Worm (Caenorhabditis elegans) whole organism, L1 larva: ENCODE results near the gene C09H10.9.

Experiments
- C04F5.9 ChIP-seq: sonication (generic microtip); optimal IDR thresholded peaks from 2 replicates; lab custom pipeline; 2016; ENCODE audit warnings: missing genetic modification characterization, missing compliant biosample characterization
- C34B4.2 ChIP-seq: sonication (generic microtip); optimal IDR thresholded peaks from 2 replicates; lab custom pipeline; 2017; ENCODE audit warnings: mild to moderate bottlenecking, missing genetic modification characterization, missing compliant biosample characterization
- aha-1 ChIP-seq: fragments of 150-350 bp; optimal IDR thresholded peaks from 2 replicates; lab custom pipeline; 2014; ENCODE audit warnings: missing biosample characterization, missing genetic modification characterization
- blmp-1 ChIP-seq: fragments of 150-350 bp; optimal IDR thresholded peaks from 2 replicates; lab custom pipeline; 2014; ENCODE audit warnings: missing biosample characterization, missing genetic modification characterization
- ceh-63 ChIP-seq: fragments of 200-800 bp; sonication (Bioruptor generic); optimal IDR thresholded peaks from 2 replicates; lab custom pipeline; 2018; ENCODE audit warnings: mild to moderate bottlenecking, missing genetic modification characterization, missing compliant biosample characterization
- ceh-82 ChIP-seq, 3 experiments: fragments of 150-350 bp in 1 of 3; sonication (generic microtip) in 2 of 3; optimal IDR thresholded peaks; 2 replicates each; lab custom pipeline; 2014 to 2017; ENCODE audit warnings: missing biosample characterization in 3 of 3, missing genetic modification characterization in 3 of 3
- ceh-90 ChIP-seq: sonication (generic microtip); optimal IDR thresholded peaks from 2 replicates; lab custom pipeline; 2016; ENCODE audit warnings: missing genetic modification characterization, missing compliant biosample characterization
- ces-1 ChIP-seq: fragments of 150-350 bp; optimal IDR thresholded peaks from 2 replicates; lab custom pipeline; 2014; ENCODE audit warnings: missing biosample characterization, missing genetic modification reagents, missing genetic modification characterization
- dsc-1 ChIP-seq: sonication (generic microtip); optimal IDR thresholded peaks from 2 replicates; lab custom pipeline; 2016; ENCODE audit warnings: mild to moderate bottlenecking, missing genetic modification characterization, missing compliant biosample characterization
- efl-3 ChIP-seq: fragments of 200-800 bp; sonication (Bioruptor generic); optimal IDR thresholded peaks from 2 replicates; lab custom pipeline; 2018; ENCODE audit warnings: mild to moderate bottlenecking, missing genetic modification characterization, missing compliant biosample characterization
- elt-2 ChIP-seq: sonication (generic microtip); optimal IDR thresholded peaks from 2 replicates; lab custom pipeline; 2016; ENCODE audit warnings: missing genetic modification characterization, mild to moderate bottlenecking, inconsistent platforms, missing compliant biosample characterization, missing genetic modification reagents
- ets-5 ChIP-seq: fragments of 200-800 bp; sonication (Bioruptor generic); IDR thresholded peaks from 2 replicates; pipeline ENCODE4 v1.3.6; 2022; ENCODE audit warnings: missing genetic modification characterization, missing compliant biosample characterization
- fkh-10 ChIP-seq: sonication (generic microtip); optimal IDR thresholded peaks from 2 replicates; lab custom pipeline; 2017; ENCODE audit warnings: missing biosample characterization, missing genetic modification reagents, missing genetic modification characterization
- fos-1 ChIP-seq: fragments of 150-350 bp; optimal IDR thresholded peaks from 2 replicates; lab custom pipeline; 2014; ENCODE audit warnings: missing biosample characterization, missing genetic modification characterization
- grh-1 ChIP-seq: fragments of 200-800 bp; sonication (Bioruptor generic); IDR thresholded peaks from 2 replicates; pipeline ENCODE4 v1.3.6; 2022; ENCODE audit warnings: missing genetic modification reagents, missing genetic modification characterization, missing compliant biosample characterization
- hlh-17 ChIP-seq: fragments of 200-800 bp; sonication (Bioruptor generic); optimal IDR thresholded peaks from 2 replicates; lab custom pipeline; 2018; ENCODE audit warnings: missing genetic modification characterization, mild to moderate bottlenecking, missing compliant biosample characterization, moderate library complexity, borderline replicate concordance
- hlh-4 ChIP-seq: sonication (generic microtip); optimal IDR thresholded peaks from 2 replicates; lab custom pipeline; 2016; ENCODE audit warnings: mild to moderate bottlenecking, missing genetic modification characterization, missing compliant biosample characterization
- hpl-2 ChIP-seq: fragments of 150-350 bp; optimal IDR thresholded peaks from 2 replicates; lab custom pipeline; 2014; ENCODE audit warnings: missing biosample characterization, missing genetic modification reagents, missing genetic modification characterization
- isw-1 ChIP-seq: fragments of 200-800 bp; sonication (Bioruptor generic); IDR thresholded peaks from 2 replicates; pipeline ENCODE4 v1.3.6; 2022; ENCODE audit warnings: missing genetic modification characterization, missing compliant biosample characterization
- jun-1 ChIP-seq: fragments of 150-350 bp; optimal IDR thresholded peaks from 2 replicates; lab custom pipeline; 2014; ENCODE audit warnings: missing biosample characterization, missing genetic modification reagents, missing genetic modification characterization
- lin-14 ChIP-seq: fragments of 200-800 bp; sonication (Bioruptor generic); optimal IDR thresholded peaks from 2 replicates; lab custom pipeline; 2018; ENCODE audit warnings: mild to moderate bottlenecking, missing genetic modification characterization, moderate library complexity, missing compliant biosample characterization
- lin-15B ChIP-seq: fragments of 150-350 bp; sonication (generic microtip); optimal IDR thresholded peaks from 3 replicates; lab custom pipeline; 2014; ENCODE audit warnings: missing biosample characterization, missing genetic modification characterization
- lin-35 ChIP-seq, 2 experiments: fragments of 150-350 bp; optimal IDR thresholded peaks; 2 replicates each; lab custom pipeline; 2014; ENCODE audit warnings: missing biosample characterization in 2 of 2, missing genetic modification characterization in 2 of 2, missing genetic modification reagents in 2 of 2
- lin-39 ChIP-seq: fragments of 150-350 bp; optimal IDR thresholded peaks from 2 replicates; lab custom pipeline; 2014; ENCODE audit warnings: missing biosample characterization, missing genetic modification reagents, missing genetic modification characterization
- lir-3 ChIP-seq: sonication (generic microtip); optimal IDR thresholded peaks from 2 replicates; lab custom pipeline; 2016; ENCODE audit warnings: mild to moderate bottlenecking, missing genetic modification characterization, moderate library complexity, missing compliant biosample characterization; ENCODE audit not compliant: poor library complexity
- lsy-2 ChIP-seq, 2 experiments: fragments of 150-350 bp; optimal IDR thresholded peaks; 2 replicates each; lab custom pipeline; 2014; ENCODE audit warnings: missing biosample characterization in 2 of 2, missing genetic modification characterization in 2 of 2
- mab-9 ChIP-seq: fragments of 200-800 bp; sonication (Bioruptor generic); IDR thresholded peaks from 2 replicates; pipeline ENCODE4 v1.3.6; 2022; ENCODE audit warnings: missing genetic modification reagents, missing genetic modification characterization, missing compliant biosample characterization
- mep-1 ChIP-seq: fragments of 150-350 bp; optimal IDR thresholded peaks from 2 replicates; lab custom pipeline; 2014; ENCODE audit warnings: missing biosample characterization, missing genetic modification characterization
- nhr-12 ChIP-seq: sonication (generic microtip); optimal IDR thresholded peaks from 2 replicates; lab custom pipeline; 2017; ENCODE audit warnings: missing biosample characterization, missing genetic modification characterization
- nhr-19 ChIP-seq: fragments of 200-800 bp; sonication (Bioruptor generic); conservative IDR thresholded peaks from 2 replicates; pipeline ENCODE4 v1.3.6; 2022; ENCODE audit warnings: missing genetic modification characterization, missing compliant biosample characterization
- nhr-20 ChIP-seq: sonication (generic microtip); optimal IDR thresholded peaks from 2 replicates; lab custom pipeline; 2016; ENCODE audit warnings: mild to moderate bottlenecking, missing genetic modification characterization, missing compliant biosample characterization
- nhr-237 ChIP-seq: fragments of 150-350 bp; optimal IDR thresholded peaks from 2 replicates; lab custom pipeline; 2014; ENCODE audit warnings: missing biosample characterization, missing genetic modification characterization
- nhr-28 ChIP-seq: fragments of 150-350 bp; optimal IDR thresholded peaks from 2 replicates; lab custom pipeline; 2014; ENCODE audit warnings: missing biosample characterization, missing genetic modification characterization
- nhr-76 ChIP-seq: sonication (generic microtip); optimal IDR thresholded peaks from 2 replicates; lab custom pipeline; 2017; ENCODE audit warnings: missing biosample characterization, missing genetic modification characterization
- nhr-77 ChIP-seq: fragments of 150-350 bp; optimal IDR thresholded peaks from 2 replicates; lab custom pipeline; 2014; ENCODE audit warnings: missing biosample characterization, missing genetic modification characterization
- nhr-84 ChIP-seq: sonication (generic microtip); optimal IDR thresholded peaks from 2 replicates; lab custom pipeline; 2017; ENCODE audit warnings: missing biosample characterization, missing genetic modification characterization
- nhr-90 ChIP-seq: sonication (generic microtip); optimal IDR thresholded peaks from 2 replicates; lab custom pipeline; 2016; ENCODE audit warnings: mild to moderate bottlenecking, missing genetic modification characterization, missing compliant biosample characterization; ENCODE audit not compliant: poor library complexity
- pag-3 ChIP-seq: sonication (generic microtip); optimal IDR thresholded peaks from 2 replicates; lab custom pipeline; 2017; ENCODE audit warnings: missing genetic modification characterization, mild to moderate bottlenecking, missing compliant biosample characterization, antibody characterized with exemption, borderline replicate concordance; ENCODE audit not compliant: insufficient read depth
- pax-3 ChIP-seq: fragments of 200-800 bp; sonication (Bioruptor generic); optimal IDR thresholded peaks from 2 replicates; lab custom pipeline; 2018; ENCODE audit warnings: mild to moderate bottlenecking, missing genetic modification characterization, moderate library complexity, missing compliant biosample characterization
- pqm-1 ChIP-seq: sonication (generic microtip); optimal IDR thresholded peaks from 3 replicates; lab custom pipeline; 2017; ENCODE audit warnings: missing biosample characterization, missing genetic modification characterization
- rnt-1 ChIP-seq: sonication (generic microtip); optimal IDR thresholded peaks from 2 replicates; lab custom pipeline; 2016; ENCODE audit warnings: mild to moderate bottlenecking, missing genetic modification characterization, moderate library complexity, missing compliant biosample characterization
- skn-1 ChIP-seq: fragments of 150-350 bp; optimal IDR thresholded peaks from 2 replicates; lab custom pipeline; 2014; ENCODE audit warnings: missing biosample characterization, missing genetic modification characterization
- snpc-4 ChIP-seq: fragments of 150-350 bp; optimal IDR thresholded peaks from 2 replicates; lab custom pipeline; 2014; ENCODE audit warnings: missing biosample characterization, missing genetic modification characterization
- snu-23 ChIP-seq: sonication (generic microtip); optimal IDR thresholded peaks from 2 replicates; lab custom pipeline; 2016; ENCODE audit warnings: missing genetic modification characterization, missing compliant biosample characterization
- sup-37 ChIP-seq: fragments of 200-800 bp; sonication (Bioruptor generic); optimal IDR thresholded peaks from 2 replicates; lab custom pipeline; 2018; ENCODE audit warnings: mild to moderate bottlenecking, missing genetic modification characterization, missing compliant biosample characterization
- tbx-2 ChIP-seq: sonication (generic microtip); optimal IDR thresholded peaks from 2 replicates; lab custom pipeline; 2016; ENCODE audit warnings: missing genetic modification characterization, missing compliant biosample characterization
- unc-62 ChIP-seq: fragments of 150-350 bp; optimal IDR thresholded peaks from 2 replicates; lab custom pipeline; 2014; ENCODE audit warnings: missing biosample characterization, missing genetic modification reagents, missing genetic modification characterization
- xbp-1 ChIP-seq: sonication (generic microtip); optimal IDR thresholded peaks from 2 replicates; lab custom pipeline; 2016; ENCODE audit warnings: missing genetic modification characterization, missing compliant biosample characterization
- zag-1 ChIP-seq: fragments of 150-350 bp; optimal IDR thresholded peaks from 2 replicates; lab custom pipeline; 2014; ENCODE audit warnings: missing biosample characterization, missing genetic modification characterization
- zip-4 ChIP-seq: fragments of 200-800 bp; sonication (Bioruptor generic); optimal IDR thresholded peaks from 2 replicates; lab custom pipeline; 2018; ENCODE audit warnings: mild to moderate bottlenecking, missing genetic modification characterization, moderate library complexity, missing compliant biosample characterization
- ztf-11 ChIP-seq, 2 experiments: sonication (generic microtip); optimal IDR thresholded peaks; 2 replicates each; lab custom pipeline; 2016 to 2017; ENCODE audit warnings: missing genetic modification characterization in 2 of 2, missing biosample characterization in 1 of 2, missing compliant biosample characterization in 1 of 2
- ztf-4 ChIP-seq: fragments of 150-350 bp; optimal IDR thresholded peaks from 2 replicates; lab custom pipeline; 2014; ENCODE audit warnings: missing biosample characterization, missing genetic modification characterization

C09H10.9 gene

ce11 chrII:11103052-11103451 is 1.2 kb upstream of the C09H10.9 start (continued):
- TF ChIP-seq ets-5 (GFP tag; lab: Robert Waterston, UW) (no peak), nhr-76 (no peak), C04F5.9 (tag; lab: Kevin White, UChicago) (no peak), zag-1 (no peak), tbx-2 (tag; lab: Kevin White, UChicago) (peak; percentile 22), nhr-90 (tag; lab: Kevin White, UChicago) (peak; percentile 32), dsc-1 (no peak), efl-3 (GFP tag; lab: Kevin White, UChicago) (no peak), nhr-19 (GFP tag; lab: Robert Waterston, UW) (peak; percentile 6; the same call in 1 of the 2 replicates), lin-14 (GFP tag; lab: Kevin White, UChicago) (peak; percentile 94), jun-1 (tag; lab: Kevin White, UChicago) (no peak), ceh-82 (tag; optimal IDR thresholded peaks at IDR 0.05; lab: Kevin White, UChicago) (peak in 2 of 3 experiments; percentile 9 to 73), ceh-63 (GFP tag; lab: Kevin White, UChicago) (no peak), lsy-2 (tag; optimal IDR thresholded peaks at IDR 0.05; lab: Kevin White, UChicago) (peak; percentile 67 to 88), lin-15B (tag; lab: Kevin White, UChicago) (peak; percentile 10), xbp-1 (tag; lab: Kevin White, UChicago) (peak; percentile 17), C34B4.2 (no peak), blmp-1 (tag; lab: Kevin White, UChicago) (peak; percentile 78), aha-1 (tag; lab: Kevin White, UChicago) (no peak), nhr-237 (tag; lab: Kevin White, UChicago) (no peak), nhr-28 (tag; lab: Kevin White, UChicago) (no peak), grh-1 (GFP tag; lab: Robert Waterston, UW) (no peak), ztf-11 (tag; optimal IDR thresholded peaks at IDR 0.05; lab: Kevin White, UChicago) (no peak), skn-1 (tag; lab: Kevin White, UChicago) (peak; percentile 78), nhr-77 (tag; lab: Kevin White, UChicago) (peak; percentile 32), mep-1 (tag; lab: Kevin White, UChicago) (peak; percentile 82), nhr-84 (tag; lab: Kevin White, UChicago) (no peak), pag-3 (tag; lab: Kevin White, UChicago) (no peak), fkh-10 (GFP tag; lab: Kevin White, UChicago) (no peak), nhr-20 (tag; lab: Kevin White, UChicago) (peak; percentile 68), lir-3 (tag; lab: Kevin White, UChicago) (no peak), lin-39 (no peak), hlh-4 (tag; lab: Kevin White, UChicago) (no peak), nhr-12 (tag; lab: Kevin White, UChicago) (no peak), hpl-2 (GFP tag; lab: Kevin White, UChicago) (no peak), sup-37 (GFP tag; lab: Kevin White, UChicago) (no peak), mab-9 (GFP tag; lab: Robert Waterston, UW) (no peak), pax-3 (peak; percentile 23), rnt-1 (peak; percentile 66), unc-62 (GFP tag; lab: Kevin White, UChicago) (no peak), hlh-17 (GFP tag; lab: Kevin White, UChicago) (no peak), lin-35 (GFP tag; optimal IDR thresholded peaks at IDR 0.05; lab: Kevin White, UChicago) (peak; percentile 74 to 85), ces-1 (GFP tag; lab: Kevin White, UChicago) (no peak), ceh-90 (no peak), snpc-4 (no peak), zip-4 (no peak), elt-2 (tag; lab: Kevin White, UChicago) (no peak), ztf-4 (tag; lab: Kevin White, UChicago) (no peak), pqm-1 (tag; lab: Kevin White, UChicago) (no peak), isw-1 (GFP tag; lab: Robert Waterston, UW) (peak; percentile 26), fos-1 (tag; lab: Kevin White, UChicago) (no peak), snu-23 (GFP tag; lab: Kevin White, UChicago) (peak; percentile 70)
